Worm (Caenorhabditis elegans) whole organism, young adult: ENCODE data around the gene srw-21.
A peak's percentile ranks its signal among the peaks of the same experiment; 100 is the strongest.

Experiments
- B0019.2 ChIP-seq: fragments of 200-800 bp; sonication (Bioruptor generic); conservative IDR thresholded peaks from 2 replicates; pipeline ENCODE4 v1.3.6; 2022; ENCODE audit warnings: missing genetic modification reagents, missing genetic modification characterization, missing compliant biosample characterization
- B0035.1 ChIP-seq: sonication (generic microtip); optimal IDR thresholded peaks from 2 replicates; lab custom pipeline; 2016; ENCODE audit warnings: missing genetic modification characterization, mild to moderate bottlenecking, missing compliant biosample characterization, missing genotype, missing genetic modification reagents
- B0261.1 ChIP-seq: sonication (generic microtip); optimal IDR thresholded peaks from 2 replicates; lab custom pipeline; 2016; ENCODE audit warnings: mild to moderate bottlenecking, missing genetic modification characterization, moderate library complexity, missing compliant biosample characterization
- B0336.3 ChIP-seq: fragments of 200-800 bp; sonication (Bioruptor generic); IDR thresholded peaks from 2 replicates; pipeline ENCODE4 v1.3.6; 2022; ENCODE audit warnings: missing genetic modification characterization, missing compliant biosample characterization
- D2030.7 ChIP-seq: fragments of 200-800 bp; sonication (Bioruptor generic); IDR thresholded peaks from 2 replicates; pipeline ENCODE4 v1.3.6; 2022; ENCODE audit warnings: missing genetic modification reagents, missing genetic modification characterization, missing compliant biosample characterization
- F10E7.11 ChIP-seq: sonication (generic microtip); optimal IDR thresholded peaks from 2 replicates; lab custom pipeline; 2017; ENCODE audit warnings: mild to moderate bottlenecking, missing genetic modification characterization, moderate library complexity, missing compliant biosample characterization
- F22D6.2 ChIP-seq: sonication (generic microtip); optimal IDR thresholded peaks from 2 replicates; lab custom pipeline; 2016; ENCODE audit warnings: mild to moderate bottlenecking, missing genetic modification characterization, missing compliant biosample characterization
- F39B2.1 ChIP-seq: fragments of 200-800 bp; sonication (Bioruptor generic); IDR thresholded peaks from 2 replicates; pipeline ENCODE4 v1.3.6; 2022; ENCODE audit warnings: missing genetic modification reagents, missing genetic modification characterization, missing compliant biosample characterization
- K11D2.4 ChIP-seq: fragments of 200-800 bp; sonication (Bioruptor generic); IDR thresholded peaks from 2 replicates; pipeline ENCODE4 v1.3.6; 2022; ENCODE audit warnings: missing genetic modification reagents, missing genetic modification characterization, missing compliant biosample characterization
- T07F8.4 ChIP-seq: sonication (generic microtip); optimal IDR thresholded peaks from 2 replicates; lab custom pipeline; 2016; ENCODE audit warnings: mild to moderate bottlenecking, missing genetic modification characterization, moderate library complexity, missing compliant biosample characterization
- T26A5.8 ChIP-seq: sonication (generic microtip); optimal IDR thresholded peaks from 2 replicates; lab custom pipeline; 2016; ENCODE audit warnings: missing genetic modification characterization, missing compliant biosample characterization
- Y53F4B.3 ChIP-seq: fragments of 200-800 bp; sonication (Bioruptor generic); IDR thresholded peaks from 2 replicates; pipeline ENCODE4 v1.3.6; 2022; ENCODE audit warnings: missing genetic modification reagents, missing genetic modification characterization, missing compliant biosample characterization
- Y53G8AR.9 ChIP-seq: fragments of 200-800 bp; sonication (Bioruptor generic); conservative IDR thresholded peaks from 2 replicates; pipeline ENCODE4 v1.3.6; 2022; ENCODE audit warnings: missing genetic modification reagents, missing genetic modification characterization, missing compliant biosample characterization
- Y56A3A.18 ChIP-seq: fragments of 200-800 bp; sonication (Bioruptor generic); IDR thresholded peaks from 2 replicates; pipeline ENCODE4 v1.3.6; 2022; ENCODE audit warnings: missing genetic modification reagents, missing genetic modification characterization, missing compliant biosample characterization
- akir-1 ChIP-seq: fragments of 200-800 bp; sonication (Bioruptor generic); optimal IDR thresholded peaks from 2 replicates; lab custom pipeline; 2018; ENCODE audit warnings: mild to moderate bottlenecking, missing genetic modification characterization, moderate library complexity, missing compliant biosample characterization
- aptf-3 ChIP-seq: fragments of 200-800 bp; sonication (Bioruptor generic); IDR thresholded peaks from 2 replicates; pipeline ENCODE4 v1.3.6; 2022; ENCODE audit warnings: missing genetic modification characterization, missing compliant biosample characterization
- atf-7 ChIP-seq: sonication (generic microtip); optimal IDR thresholded peaks from 2 replicates; lab custom pipeline; 2017; ENCODE audit warnings: mild to moderate bottlenecking, missing genetic modification characterization, missing compliant biosample characterization
- attf-3 ChIP-seq: fragments of 200-800 bp; sonication (Bioruptor generic); conservative IDR thresholded peaks from 2 replicates; pipeline ENCODE4 v1.3.6; 2022; ENCODE audit warnings: missing genetic modification reagents, missing genetic modification characterization, missing compliant biosample characterization
- cebp-1 ChIP-seq, 2 experiments: fragments of 200-800 bp in 1 of 2; sonication (Bioruptor generic) in 1 of 2; sonication (generic microtip) in 1 of 2; IDR thresholded peaks in 1 of 2; optimal IDR thresholded peaks in 1 of 2; 2 replicates each; pipeline versions ENCODE4 v1.3.6 to Lab custom; 2017 to 2022; ENCODE audit warnings: missing compliant biosample characterization in 2 of 2, missing genetic modification characterization in 2 of 2, mild to moderate bottlenecking in 1 of 2, missing genetic modification reagents in 1 of 2, moderate library complexity in 1 of 2
- ceh-91 ChIP-seq: fragments of 200-800 bp; sonication (Bioruptor generic); IDR thresholded peaks from 2 replicates; pipeline ENCODE4 v1.3.6; 2022; ENCODE audit warnings: missing genetic modification reagents, missing genetic modification characterization, missing compliant biosample characterization
- dox-1 ChIP-seq: fragments of 200-800 bp; sonication (Bioruptor generic); IDR thresholded peaks from 2 replicates; pipeline ENCODE4 v1.3.6; 2022; ENCODE audit warnings: missing genetic modification reagents, missing genetic modification characterization, missing compliant biosample characterization
- fkh-3 ChIP-seq: sonication (generic microtip); optimal IDR thresholded peaks from 2 replicates; lab custom pipeline; 2016; ENCODE audit warnings: mild to moderate bottlenecking, missing genetic modification characterization, missing compliant biosample characterization
- gei-17 ChIP-seq: fragments of 200-800 bp; sonication (Bioruptor generic); optimal IDR thresholded peaks from 2 replicates; lab custom pipeline; 2018; ENCODE audit warnings: mild to moderate bottlenecking, missing genetic modification characterization, missing compliant biosample characterization
- lag-1 ChIP-seq: fragments of 200-800 bp; sonication (Bioruptor generic); IDR thresholded peaks from 2 replicates; pipeline ENCODE4 v1.3.6; 2022; ENCODE audit warnings: missing genetic modification reagents, missing genetic modification characterization, missing compliant biosample characterization
- lin-26 ChIP-seq: fragments of 200-800 bp; sonication (Bioruptor generic); IDR thresholded peaks from 2 replicates; pipeline ENCODE4 v1.3.6; 2022; ENCODE audit warnings: missing genetic modification reagents, missing genetic modification characterization, missing compliant biosample characterization
- lin-54 ChIP-seq: fragments of 200-800 bp; sonication (Bioruptor generic); optimal IDR thresholded peaks from 2 replicates; lab custom pipeline; 2018; ENCODE audit warnings: mild to moderate bottlenecking, missing genetic modification characterization, missing compliant biosample characterization
- lsl-1 ChIP-seq: fragments of 200-800 bp; sonication (Bioruptor generic); optimal IDR thresholded peaks from 2 replicates; lab custom pipeline; 2018; ENCODE audit warnings: mild to moderate bottlenecking, missing genetic modification characterization, moderate library complexity, missing compliant biosample characterization
- mcd-1 ChIP-seq: fragments of 200-800 bp; sonication (Bioruptor generic); IDR thresholded peaks from 2 replicates; pipeline ENCODE4 v1.3.6; 2022; ENCODE audit warnings: missing genetic modification reagents, missing genetic modification characterization, missing compliant biosample characterization
- mes-4 ChIP-seq: sonication (generic microtip); optimal IDR thresholded peaks from 2 replicates; lab custom pipeline; 2016; ENCODE audit warnings: missing genotype, missing genetic modification characterization, missing compliant biosample characterization
- nfya-2 ChIP-seq: fragments of 200-800 bp; sonication (Bioruptor generic); IDR thresholded peaks from 2 replicates; pipeline ENCODE4 v1.3.6; 2022; ENCODE audit warnings: missing genetic modification reagents, missing genetic modification characterization, missing compliant biosample characterization
- nfyb-1 ChIP-seq: fragments of 200-800 bp; sonication (Bioruptor generic); IDR thresholded peaks from 2 replicates; pipeline ENCODE4 v1.3.6; 2022; ENCODE audit warnings: missing genetic modification reagents, missing genetic modification characterization, missing compliant biosample characterization
- nhr-27 ChIP-seq: fragments of 200-800 bp; sonication (Bioruptor generic); optimal IDR thresholded peaks from 2 replicates; lab custom pipeline; 2018; ENCODE audit warnings: mild to moderate bottlenecking, missing genetic modification characterization, moderate library complexity, missing compliant biosample characterization
- nhr-90 ChIP-seq: sonication (generic microtip); optimal IDR thresholded peaks from 2 replicates; lab custom pipeline; 2016; ENCODE audit warnings: missing genotype, mild to moderate bottlenecking, missing genetic modification characterization, missing compliant biosample characterization
- pbrm-1 ChIP-seq: fragments of 200-800 bp; sonication (Bioruptor generic); IDR thresholded peaks from 2 replicates; pipeline ENCODE4 v1.3.6; 2022; ENCODE audit warnings: missing genetic modification reagents, missing genetic modification characterization, missing compliant biosample characterization
- pha-4 ChIP-seq: fragments of 150-350 bp; sonication (generic microtip); optimal IDR thresholded peaks from 2 replicates; lab custom pipeline; 2014; ENCODE audit warnings: missing biosample characterization, missing genetic modification reagents, missing genetic modification characterization
- rec-8 ChIP-seq, 2 experiments: sonication (generic microtip); optimal IDR thresholded peaks; 2 replicates each; lab custom pipeline; 2016; ENCODE audit warnings: mild to moderate bottlenecking in 2 of 2, missing genetic modification characterization in 2 of 2, missing genetic modification reagents in 2 of 2, missing genotype in 2 of 2, missing biosample characterization in 1 of 2, missing compliant biosample characterization in 1 of 2, moderate library complexity in 1 of 2
- repo-1 ChIP-seq: sonication (generic microtip); optimal IDR thresholded peaks from 2 replicates; lab custom pipeline; 2017; ENCODE audit warnings: mild to moderate bottlenecking, missing genetic modification characterization, missing compliant biosample characterization
- rpc-1 ChIP-seq, 2 experiments: fragments of 150-350 bp in 1 of 2; sonication (generic microtip) in 1 of 2; optimal IDR thresholded peaks; 2 replicates each; lab custom pipeline; 2014 to 2018; ENCODE audit warnings: missing biosample characterization in 1 of 2, missing genetic modification characterization in 1 of 2, missing genetic modification reagents in 1 of 2, missing genotype in 1 of 2
- snpc-1.3 ChIP-seq: sonication (generic microtip); optimal IDR thresholded peaks from 2 replicates; lab custom pipeline; 2017; ENCODE audit warnings: missing genetic modification characterization, mild to moderate bottlenecking, missing compliant biosample characterization, antibody characterized with exemption, moderate library complexity, missing genotype, missing genetic modification reagents; ENCODE audit not compliant: insufficient read depth
- snpc-3.4 ChIP-seq: sonication (generic microtip); optimal IDR thresholded peaks from 2 replicates; lab custom pipeline; 2017; ENCODE audit warnings: missing genetic modification characterization, mild to moderate bottlenecking, missing compliant biosample characterization, antibody characterized with exemption, moderate library complexity, missing genotype, missing genetic modification reagents
- snpc-4 ChIP-seq, 5 experiments: fragments of 150-350 bp in 1 of 5; sonication (generic microtip) in 4 of 5; optimal IDR thresholded peaks; 2 replicates each; lab custom pipeline; 2014 to 2018; ENCODE audit warnings: missing genetic modification characterization in 5 of 5, missing biosample characterization in 3 of 5, antibody characterized with exemption in 2 of 5, mild to moderate bottlenecking in 2 of 5, missing compliant biosample characterization in 2 of 5, missing genotype in 2 of 5, moderate library complexity in 2 of 5, missing genetic modification reagents in 1 of 5
- somi-1 ChIP-seq: fragments of 200-800 bp; sonication (Bioruptor generic); optimal IDR thresholded peaks from 2 replicates; lab custom pipeline; 2018; ENCODE audit warnings: mild to moderate bottlenecking, missing genetic modification characterization, missing compliant biosample characterization
- ztf-22 ChIP-seq: fragments of 200-800 bp; sonication (Bioruptor generic); optimal IDR thresholded peaks from 2 replicates; lab custom pipeline; 2018; ENCODE audit warnings: mild to moderate bottlenecking, missing genetic modification characterization, moderate library complexity, missing compliant biosample characterization
- ztf-26 ChIP-seq: sonication (generic microtip); optimal IDR thresholded peaks from 2 replicates; lab custom pipeline; 2017; ENCODE audit warnings: missing genetic modification characterization, missing compliant biosample characterization
- ztf-28 ChIP-seq: fragments of 200-800 bp; sonication (Bioruptor generic); IDR thresholded peaks from 2 replicates; pipeline ENCODE4 v1.3.6; 2022; ENCODE audit warnings: missing genetic modification reagents, missing genetic modification characterization, missing compliant biosample characterization

The srw-21 gene

DNA sequence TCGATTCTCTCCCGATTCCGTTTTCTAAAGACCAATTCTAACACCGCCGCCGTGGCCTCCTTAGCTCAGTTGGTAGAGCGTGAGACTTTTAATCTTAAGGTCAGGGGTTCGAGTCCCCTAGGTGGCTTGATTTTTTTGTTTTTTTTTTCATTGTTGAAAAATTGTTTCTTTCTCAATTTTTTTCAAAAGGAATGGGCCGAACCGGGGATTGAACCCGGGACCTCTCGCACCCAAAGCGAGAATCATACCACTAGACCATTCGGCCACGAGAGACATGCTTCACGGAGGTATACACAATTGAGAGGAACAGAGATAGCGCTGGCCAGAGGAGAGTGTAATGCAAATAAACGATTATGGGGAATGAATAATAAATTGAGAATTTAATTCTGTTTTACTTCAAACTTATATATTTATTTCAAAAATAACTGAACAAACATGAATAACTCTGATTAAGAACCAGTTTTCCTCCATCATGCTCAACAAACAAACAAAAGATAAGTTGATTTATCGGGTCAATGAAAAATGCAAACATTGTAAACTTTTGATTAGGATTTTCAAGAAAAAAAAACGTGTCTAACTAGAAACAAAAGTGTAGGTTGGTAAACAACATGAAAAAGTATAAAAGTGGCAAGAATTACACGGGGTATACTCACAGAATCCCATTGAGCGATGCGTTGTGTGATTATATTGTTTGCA lies 22.7 kb upstream of the srw-21 start, which contains the start of gene pqn-71 (continued):
- TF ChIP-seq nfyb-1 (GFP tag; lab: Robert Waterston, UW): peak; percentile 96
- TF ChIP-seq dox-1 (GFP tag; lab: Robert Waterston, UW): peak; percentile 95
- TF ChIP-seq ztf-28 (GFP tag; lab: Robert Waterston, UW): peak; percentile 80
- peak; percentile 73 for TF ChIP-seq attf-3 (GFP tag; lab: Robert Waterston, UW)
- TF ChIP-seq F22D6.2: peak; percentile 85
- TF ChIP-seq ztf-22: peak; percentile 74
- TF ChIP-seq nhr-90 (tag; lab: Kevin White, UChicago): peak; percentile 98
- peak; percentile 6 for TF ChIP-seq pha-4 (tag; lab: Kevin White, UChicago)
- TF ChIP-seq snpc-4 (GFP tag; optimal IDR thresholded peaks at IDR 0.05; lab: Kevin White, UChicago): peak; percentile 82
- peak; percentile 80 to 93 (median 88) for TF ChIP-seq snpc-4 (tag; optimal IDR thresholded peaks at IDR 0.05; lab: Kevin White, UChicago)
- peak; percentile 98 for TF ChIP-seq lin-26 (GFP tag; lab: Robert Waterston, UW)
- TF ChIP-seq ztf-26 (tag; lab: Kevin White, UChicago): peak; percentile 96
- peak; percentile 85 for TF ChIP-seq atf-7 (tag; lab: Kevin White, UChicago)
- peak; percentile 88 for TF ChIP-seq nhr-27 (tag; lab: Kevin White, UChicago)
- TF ChIP-seq Y53G8AR.9 (GFP tag; lab: Robert Waterston, UW): peak; percentile 83
- peak; percentile 47 for TF ChIP-seq F10E7.11 (tag; lab: Kevin White, UChicago)
- peak; percentile 0 for TF ChIP-seq akir-1 (GFP tag; lab: Kevin White, UChicago)
- TF ChIP-seq K11D2.4 (GFP tag; lab: Robert Waterston, UW): peak; percentile 93
- TF ChIP-seq fkh-3 (tag; lab: Kevin White, UChicago): peak; percentile 84
- peak; percentile 97 for TF ChIP-seq Y56A3A.18 (GFP tag; lab: Robert Waterston, UW)
- peak; percentile 84 for TF ChIP-seq gei-17 (GFP tag; lab: Kevin White, UChicago)
- TF ChIP-seq mcd-1 (GFP tag; lab: Robert Waterston, UW): peak; percentile 86
- peak; percentile 90 for TF ChIP-seq T26A5.8 (tag; lab: Kevin White, UChicago)
- peak; percentile 94 to 97 for TF ChIP-seq rec-8 (tag; optimal IDR thresholded peaks at IDR 0.05; lab: Kevin White, UChicago)
- TF ChIP-seq pbrm-1 (GFP tag; lab: Robert Waterston, UW): peak; percentile 95
- TF ChIP-seq B0035.1 (tag; lab: Kevin White, UChicago): peak; percentile 92
- peak; percentile 95 for TF ChIP-seq aptf-3 (GFP tag; lab: Robert Waterston, UW)
- peak; percentile 86 for TF ChIP-seq snpc-3.4 (tag; lab: Kevin White, UChicago)
- TF ChIP-seq rpc-1 (optimal IDR thresholded peaks at IDR 0.05; lab: Kevin White, UChicago): peak; percentile 99
- TF ChIP-seq rpc-1 (tag; optimal IDR thresholded peaks at IDR 0.05; lab: Kevin White, UChicago): peak; percentile 98
- peak; percentile 91 for TF ChIP-seq somi-1 (GFP tag; lab: Kevin White, UChicago)
- 0 out of 2 replicates have a peak, but pooled peaks have one; percentile 70 for TF ChIP-seq F39B2.1 (GFP tag; lab: Robert Waterston, UW)
- no peak for TF ChIP-seq lag-1 (GFP tag; lab: Robert Waterston, UW)
- TF ChIP-seq nfya-2: no peak
- peak; percentile 100 for TF ChIP-seq B0261.1 (tag; lab: Kevin White, UChicago)
- TF ChIP-seq T07F8.4: peak; percentile 93
- TF ChIP-seq mes-4 (tag; lab: Kevin White, UChicago): peak; percentile 71
- peak; percentile 41; the same call in 1 of the 2 replicates for TF ChIP-seq B0019.2 (GFP tag; lab: Robert Waterston, UW)
- TF ChIP-seq B0336.3 (GFP tag; lab: Robert Waterston, UW): peak; percentile 94
- no peak for TF ChIP-seq cebp-1 (GFP tag; IDR thresholded peaks at IDR 0.05; lab: Robert Waterston, UW)
- TF ChIP-seq cebp-1 (tag; optimal IDR thresholded peaks at IDR 0.05; lab: Kevin White, UChicago): peak; percentile 86
- TF ChIP-seq D2030.7 (GFP tag; lab: Robert Waterston, UW): peak; percentile 97
- TF ChIP-seq snpc-1.3 (tag; lab: Kevin White, UChicago): peak; percentile 94
- TF ChIP-seq ceh-91: peak; percentile 63; the same call in 1 of the 2 replicates
- TF ChIP-seq lsl-1: peak; percentile 73
- TF ChIP-seq Y53F4B.3 (GFP tag; lab: Robert Waterston, UW): peak; percentile 80; the same call in 1 of the 2 replicates
- TF ChIP-seq lin-54 (GFP tag; lab: Kevin White, UChicago): peak; percentile 85
- peak; percentile 92 for TF ChIP-seq repo-1 (tag; lab: Kevin White, UChicago)
